Fruit fly (Drosophila melanogaster) whole organism, embryonic: ENCODE results near the gene Mccc1.

Source experiments
- CG10462 ChIP-seq: fragments of 200-800 bp; sonication (Bioruptor generic); optimal IDR thresholded peaks from 2 replicates; lab custom pipeline; 2016; ENCODE audit warnings: missing biosample characterization, missing genetic modification characterization
- CG10543 ChIP-seq: fragments of 200-800 bp; sonication (Bioruptor generic); optimal IDR thresholded peaks from 3 replicates; lab custom pipeline; 2017; ENCODE audit warnings: missing biosample characterization, mild to moderate bottlenecking, missing genetic modification characterization, moderate library complexity
- CG12104 ChIP-seq: fragments of 200-800 bp; sonication (Bioruptor generic); optimal IDR thresholded peaks from 3 replicates; lab custom pipeline; 2016; ENCODE audit warnings: missing biosample characterization, missing genetic modification characterization
- CG12299 ChIP-seq: fragments of 200-800 bp; sonication (Bioruptor generic); optimal IDR thresholded peaks from 2 replicates; lab custom pipeline; 2018; ENCODE audit warnings: missing biosample characterization, mild to moderate bottlenecking, missing genetic modification characterization
- CG1233 ChIP-seq: fragments of 200-800 bp; sonication (Bioruptor generic); optimal IDR thresholded peaks from 4 replicates; lab custom pipeline; 2018; ENCODE audit warnings: missing biosample characterization, mild to moderate bottlenecking, missing genetic modification characterization
- CG13894 ChIP-seq: fragments of 200-800 bp; sonication (Bioruptor generic); optimal IDR thresholded peaks from 3 replicates; lab custom pipeline; 2018; ENCODE audit warnings: missing biosample characterization, mild to moderate bottlenecking, missing genetic modification characterization, moderate library complexity
- CG15011 ChIP-seq: fragments of 200-800 bp; sonication (Bioruptor generic); optimal IDR thresholded peaks from 3 replicates; lab custom pipeline; 2018; ENCODE audit warnings: missing biosample characterization, mild to moderate bottlenecking, missing genetic modification characterization
- CG15601 ChIP-seq: fragments of 200-800 bp; sonication (Bioruptor generic); optimal IDR thresholded peaks from 3 replicates; lab custom pipeline; 2019; ENCODE audit warnings: missing biosample characterization, mild to moderate bottlenecking, missing genetic modification characterization, moderate library complexity
- CG16813 ChIP-seq: fragments of 200-800 bp; sonication (Bioruptor generic); IDR thresholded peaks from 3 replicates; pipeline ENCODE4 v1.3.6; 2022; ENCODE audit warnings: missing biosample characterization, missing genetic modification characterization; ENCODE audit not compliant: partially characterized antibody
- CG17802 ChIP-seq: fragments of 200-800 bp; sonication (Bioruptor generic); optimal IDR thresholded peaks from 2 replicates; lab custom pipeline; 2018; ENCODE audit warnings: missing biosample characterization, mild to moderate bottlenecking, missing genetic modification characterization, moderate library complexity
- CG17912 ChIP-seq: fragments of 200-800 bp; sonication (Bioruptor generic); optimal IDR thresholded peaks from 2 replicates; lab custom pipeline; 2018; ENCODE audit warnings: missing biosample characterization, mild to moderate bottlenecking, missing genetic modification characterization
- CG3726 ChIP-seq: fragments of 200-800 bp; sonication (Bioruptor generic); IDR thresholded peaks from 3 replicates; pipeline ENCODE4, ENCODE4 v1.3.6; 2022; ENCODE audit warnings: missing biosample characterization, missing genetic modification characterization
- CG7372 ChIP-seq: fragments of 200-800 bp; sonication (Bioruptor generic); IDR thresholded peaks from 2 replicates; pipeline ENCODE4 v1.3.6; 2022; ENCODE audit warnings: missing biosample characterization, missing genetic modification characterization
- CG8478 ChIP-seq: fragments of >200 bp; optimal IDR thresholded peaks from 2 replicates; lab custom pipeline; 2018
- CG9932 ChIP-seq: fragments of 200-800 bp; sonication (Bioruptor generic); IDR thresholded peaks from 2 replicates; pipeline ENCODE4 v1.3.6; 2022; ENCODE audit warnings: missing biosample characterization, missing genetic modification characterization
- Dbx ChIP-seq: fragments of 200-800 bp; sonication (Bioruptor generic); IDR thresholded peaks from 3 replicates; pipeline ENCODE4 v1.3.6; 2022; ENCODE audit warnings: missing biosample characterization, missing genetic modification characterization
- Deaf1 ChIP-seq: fragments of 200-800 bp; optimal IDR thresholded peaks from 3 replicates; lab custom pipeline; 2019; ENCODE audit warnings: missing biosample characterization, mild to moderate bottlenecking, missing genetic modification characterization, moderate library complexity
- Med ChIP-seq: fragments of 200-800 bp; sonication (Bioruptor generic); peaks from one replicate; lab custom pipeline; 2016; ENCODE audit warnings: missing biosample characterization, missing genetic modification characterization, mild to moderate bottlenecking, inconsistent platforms, moderate library complexity
- Nf-YB ChIP-seq: fragments of 200-800 bp; sonication (Bioruptor generic); optimal IDR thresholded peaks from 3 replicates; lab custom pipeline; 2019; ENCODE audit warnings: missing biosample characterization, mild to moderate bottlenecking, missing genetic modification characterization, moderate library complexity
- Pdp1 ChIP-seq, 2 experiments: fragments of 200-800 bp; sonication (Bioruptor generic); optimal IDR thresholded peaks; 3 replicates each; lab custom pipeline; 2016; ENCODE audit warnings: missing biosample characterization in 2 of 2, missing genetic modification characterization in 2 of 2, mild to moderate bottlenecking in 1 of 2, moderate library complexity in 1 of 2
- Sin3A ChIP-seq: fragments of >200 bp; optimal IDR thresholded peaks from 2 replicates; lab custom pipeline; 2018
- Six4 ChIP-seq: fragments of 200-800 bp; sonication (Bioruptor generic); optimal IDR thresholded peaks from 2 replicates; lab custom pipeline; 2016; ENCODE audit warnings: missing biosample characterization, missing genetic modification characterization
- Sox100B ChIP-seq: fragments of 200-800 bp; sonication (Bioruptor generic); optimal IDR thresholded peaks from 3 replicates; lab custom pipeline; 2018; ENCODE audit warnings: missing biosample characterization, mild to moderate bottlenecking, missing genetic modification characterization
- Xbp1 ChIP-seq: fragments of 200-800 bp; sonication (Bioruptor generic); optimal IDR thresholded peaks from 3 replicates; lab custom pipeline; 2016; ENCODE audit warnings: missing biosample characterization, mild to moderate bottlenecking, missing genetic modification characterization
- al ChIP-seq: fragments of 200-800 bp; sonication (Bioruptor generic); IDR thresholded peaks from 2 replicates; pipeline ENCODE4 v1.3.6; 2022; ENCODE audit warnings: missing biosample characterization, missing genetic modification characterization
- bigmax ChIP-seq: fragments of 200-800 bp; sonication (Bioruptor generic); optimal IDR thresholded peaks from 2 replicates; lab custom pipeline; 2018; ENCODE audit warnings: missing biosample characterization, mild to moderate bottlenecking, missing genetic modification characterization
- bsh ChIP-seq, 2 experiments: fragments of 200-800 bp; sonication (Bioruptor generic); optimal IDR thresholded peaks; 2 replicates each; lab custom pipeline; 2017 to 2018; ENCODE audit warnings: mild to moderate bottlenecking in 2 of 2, missing biosample characterization in 2 of 2, missing genetic modification characterization in 2 of 2, moderate library complexity in 1 of 2
- cad ChIP-seq: fragments of >200 bp; optimal IDR thresholded peaks from 2 replicates; lab custom pipeline; 2017; ENCODE audit warnings: missing biosample characterization, missing genetic modification characterization
- croc ChIP-seq: fragments of 200-800 bp; sonication (Bioruptor generic); conservative IDR thresholded peaks from 3 replicates; pipeline ENCODE4 v1.3.6; 2022; ENCODE audit warnings: missing biosample characterization, missing genetic modification characterization
- crp ChIP-seq, 2 experiments: fragments of 200-800 bp; sonication (Bioruptor generic); optimal IDR thresholded peaks; 2 replicates in 1 of 2; 3 replicates in 1 of 2; lab custom pipeline; 2017; ENCODE audit warnings: missing biosample characterization in 2 of 2, missing genetic modification characterization in 2 of 2, mild to moderate bottlenecking in 1 of 2, moderate library complexity in 1 of 2
- dm ChIP-seq: fragments of 200-800 bp; sonication (Bioruptor generic); optimal IDR thresholded peaks from 3 replicates; lab custom pipeline; 2016; ENCODE audit warnings: missing biosample characterization, missing genetic modification characterization
- dmrt11E ChIP-seq: fragments of 200-800 bp; sonication (Bioruptor generic); optimal IDR thresholded peaks from 3 replicates; lab custom pipeline; 2018; ENCODE audit warnings: missing biosample characterization, mild to moderate bottlenecking, missing genetic modification characterization, moderate library complexity
- ems ChIP-seq: fragments of 200-800 bp; sonication (Bioruptor generic); optimal IDR thresholded peaks from 3 replicates; lab custom pipeline; 2016; ENCODE audit warnings: missing biosample characterization, missing genetic modification characterization
- grn ChIP-seq: fragments of 200-800 bp; sonication (Bioruptor generic); optimal IDR thresholded peaks from 3 replicates; lab custom pipeline; 2017; ENCODE audit warnings: missing biosample characterization, missing genetic modification characterization
- gsb-n ChIP-seq: fragments of 200-800 bp; sonication (Bioruptor generic); optimal IDR thresholded peaks from 3 replicates; lab custom pipeline; 2018; ENCODE audit warnings: missing biosample characterization, mild to moderate bottlenecking, missing genetic modification characterization
- ham ChIP-seq: fragments of 200-800 bp; sonication (Bioruptor generic); IDR thresholded peaks from 2 replicates; pipeline ENCODE4 v1.3.6; 2022; ENCODE audit warnings: missing biosample characterization, missing genetic modification characterization
- jing ChIP-seq: fragments of 200-800 bp; sonication (Bioruptor generic); optimal IDR thresholded peaks from 2 replicates; lab custom pipeline; 2018; ENCODE audit warnings: missing biosample characterization, mild to moderate bottlenecking, missing genetic modification characterization
- lbe ChIP-seq: fragments of 200-800 bp; sonication (Bioruptor generic); optimal IDR thresholded peaks from 2 replicates; lab custom pipeline; 2016; ENCODE audit warnings: missing biosample characterization, mild to moderate bottlenecking, missing genetic modification characterization
- lilli ChIP-seq: fragments of 200-800 bp; sonication (Bioruptor generic); optimal IDR thresholded peaks from 3 replicates; lab custom pipeline; 2016; ENCODE audit warnings: missing biosample characterization, missing genetic modification characterization
- maf-S ChIP-seq: fragments of 200-800 bp; sonication (Bioruptor generic); optimal IDR thresholded peaks from 2 replicates; lab custom pipeline; 2016; ENCODE audit warnings: missing biosample characterization, missing genetic modification characterization
- nerfin-1 ChIP-seq: fragments of 200-800 bp; sonication (Bioruptor generic); optimal IDR thresholded peaks from 3 replicates; lab custom pipeline; 2019; ENCODE audit warnings: missing biosample characterization, mild to moderate bottlenecking, missing genetic modification characterization, moderate library complexity
- phol ChIP-seq: fragments of 200-800 bp; sonication (Bioruptor generic); optimal IDR thresholded peaks from 3 replicates; lab custom pipeline; 2018; ENCODE audit warnings: missing biosample characterization, mild to moderate bottlenecking, missing genetic modification characterization, moderate library complexity
- pros ChIP-seq: fragments of 200-800 bp; sonication (Bioruptor generic); optimal IDR thresholded peaks from 3 replicates; lab custom pipeline; 2019; ENCODE audit warnings: missing biosample characterization, mild to moderate bottlenecking, missing genetic modification characterization, moderate library complexity
- psq ChIP-seq: fragments of 200-800 bp; sonication (Bioruptor generic); optimal IDR thresholded peaks from 2 replicates; lab custom pipeline; 2017; ENCODE audit warnings: missing biosample characterization, missing genetic modification characterization
- ro ChIP-seq: fragments of 200-800 bp; sonication (Bioruptor generic); IDR thresholded peaks from 2 replicates; pipeline ENCODE4 v1.3.6; 2022; ENCODE audit warnings: missing biosample characterization, missing genetic modification characterization
- row ChIP-seq: fragments of 200-800 bp; sonication (Bioruptor generic); IDR thresholded peaks from 3 replicates; pipeline ENCODE4 v1.3.6; 2022; ENCODE audit warnings: missing biosample characterization, missing genetic modification characterization
- scrt ChIP-seq: fragments of 200-800 bp; sonication (Bioruptor generic); optimal IDR thresholded peaks from 2 replicates; lab custom pipeline; 2018; ENCODE audit warnings: missing biosample characterization, mild to moderate bottlenecking, missing genetic modification characterization, moderate library complexity
- sens ChIP-seq: fragments of 200-800 bp; sonication (Bioruptor generic); peaks from one replicate; lab custom pipeline; 2016; ENCODE audit warnings: missing biosample characterization, missing genetic modification characterization
- sna ChIP-seq: fragments of 200-800 bp; sonication (Bioruptor generic); IDR thresholded peaks from 2 replicates; pipeline ENCODE4 v1.3.6; 2022; ENCODE audit warnings: missing biosample characterization, missing genetic modification characterization; ENCODE audit not compliant: partially characterized antibody
- sr ChIP-seq: fragments of 200-800 bp; sonication (Bioruptor generic); IDR thresholded peaks from 3 replicates; pipeline ENCODE4 v1.3.6; 2022; ENCODE audit warnings: missing biosample characterization, missing genetic modification characterization
- tx ChIP-seq: fragments of 200-800 bp; sonication (Bioruptor generic); optimal IDR thresholded peaks from 2 replicates; lab custom pipeline; 2016; ENCODE audit warnings: missing biosample characterization, missing genetic modification characterization
- usp ChIP-seq: fragments of >200 bp; optimal IDR thresholded peaks from 2 replicates; lab custom pipeline; 2017; ENCODE audit warnings: missing biosample characterization, missing genetic modification characterization

The Mccc1 gene

DNA sequence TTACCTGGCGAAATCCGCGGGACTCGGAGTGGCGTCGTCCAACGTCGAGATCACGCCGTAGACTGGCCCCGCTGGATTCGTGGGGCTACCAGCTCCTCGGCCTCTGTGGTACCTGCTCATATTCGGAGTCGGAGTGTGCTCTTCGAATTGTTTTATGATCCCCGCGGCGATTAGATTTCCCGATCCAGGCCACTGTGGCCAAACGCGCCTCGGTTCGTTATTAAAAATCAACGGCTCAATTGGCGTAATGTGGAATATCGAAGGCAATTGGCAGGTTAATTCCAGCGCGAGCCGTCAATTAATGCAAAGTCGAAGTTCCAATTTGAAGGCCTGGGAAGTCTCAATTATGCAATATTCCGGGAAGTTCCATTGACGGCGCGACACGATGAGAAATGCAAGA lies 15.9 kb upstream of the Mccc1 start:
- TF ChIP-seq CG17802 (tag; lab: Kevin White, UChicago) (no peak), al (no peak), CG10543 (GFP tag; lab: Kevin White, UChicago) (peak; percentile 5), row (no peak), Sin3A (lab: Kevin White, UChicago) (no peak), tx (no peak), ems (GFP tag; lab: Kevin White, UChicago) (no peak), CG12299 (tag; lab: Kevin White, UChicago) (no peak), CG1233 (GFP tag; lab: Kevin White, UChicago) (no peak), CG7372 (no peak), CG15011 (GFP tag; lab: Kevin White, UChicago) (no peak), Sox100B (GFP tag; lab: Kevin White, UChicago) (no peak), bigmax (GFP tag; lab: Kevin White, UChicago) (no peak), Med (GFP tag; lab: Kevin White, UChicago) (peak; percentile 18), CG15601 (tag; lab: Kevin White, UChicago) (no peak), Nf-YB (GFP tag; lab: Kevin White, UChicago) (no peak), gsb-n (tag; lab: Kevin White, UChicago) (no peak), CG9932 (GFP tag; lab: Robert Waterston, UW) (no peak), sna (GFP tag; lab: Robert Waterston, UW) (no peak), dm (no peak), crp (GFP tag; optimal IDR thresholded peaks at IDR 0.05; lab: Kevin White, UChicago) (no peak), croc (GFP tag; lab: Robert Waterston, UW) (no peak), grn (GFP tag; lab: Kevin White, UChicago) (peak; percentile 28), CG10462 (GFP tag; lab: Kevin White, UChicago) (no peak), CG12104 (GFP tag; lab: Kevin White, UChicago) (no peak), CG3726 (GFP tag; lab: Robert Waterston, UW) (no peak), nerfin-1 (tag; lab: Kevin White, UChicago) (no peak), Dbx (GFP tag; lab: Robert Waterston, UW) (no peak), cad (GFP tag; lab: Kevin White, UChicago) (no peak), phol (tag; lab: Kevin White, UChicago) (no peak), sens (GFP tag; lab: Kevin White, UChicago) (peak; percentile 75), dmrt11E (tag; lab: Kevin White, UChicago) (no peak), Deaf1 (tag; lab: Kevin White, UChicago) (peak; percentile 25), ham (GFP tag; lab: Robert Waterston, UW) (no peak), bsh (GFP tag; optimal IDR thresholded peaks at IDR 0.05; lab: Kevin White, UChicago) (no peak), CG17912 (no peak), CG16813 (GFP tag; lab: Robert Waterston, UW) (0 out of 3 replicates have a peak, but pooled peaks have one; percentile 38), scrt (GFP tag; lab: Kevin White, UChicago) (no peak), CG13894 (tag; lab: Kevin White, UChicago) (peak; percentile 24), Pdp1 (GFP tag; optimal IDR thresholded peaks at IDR 0.05; lab: Kevin White, UChicago) (peak in 1 of 2 experiments; percentile 88), CG8478 (lab: Kevin White, UChicago) (no peak), sr (0 out of 3 replicates have a peak, but pooled peaks have one; percentile 26), Six4 (GFP tag; lab: Kevin White, UChicago) (no peak), lbe (no peak), Xbp1 (GFP tag; lab: Kevin White, UChicago) (no peak), psq (GFP tag; lab: Kevin White, UChicago) (no peak), lilli (GFP tag; lab: Kevin White, UChicago) (no peak), usp (GFP tag; lab: Kevin White, UChicago) (no peak), ro (GFP tag; lab: Robert Waterston, UW) (no peak), maf-S (GFP tag; lab: Kevin White, UChicago) (no peak), jing (GFP tag; lab: Kevin White, UChicago) (no peak), pros (GFP tag; lab: Kevin White, UChicago) (no peak)
